Worm (Caenorhabditis elegans) whole organism, L2 larva: ENCODE results near the gene rpb-9.

Experiments used
- alr-1 ChIP-seq: fragments of 150-350 bp; optimal IDR thresholded peaks from 2 replicates; lab custom pipeline; 2014; ENCODE audit warnings: missing biosample characterization, missing genetic modification characterization
- aly-2 ChIP-seq: fragments of 150-350 bp; optimal IDR thresholded peaks from 2 replicates; lab custom pipeline; 2014; ENCODE audit warnings: missing biosample characterization, missing genetic modification characterization
- ama-1 ChIP-seq: fragments of 150-350 bp; optimal IDR thresholded peaks from 2 replicates; lab custom pipeline; 2018; ENCODE audit warnings: inconsistent platforms
- ceh-82 ChIP-seq: fragments of 150-350 bp; optimal IDR thresholded peaks from 2 replicates; lab custom pipeline; 2014; ENCODE audit warnings: missing biosample characterization, missing genetic modification characterization
- lin-39 ChIP-seq: fragments of 150-350 bp; optimal IDR thresholded peaks from 2 replicates; lab custom pipeline; 2014; ENCODE audit warnings: missing biosample characterization, missing genetic modification reagents, missing genetic modification characterization
- nhr-12 ChIP-seq: fragments of 150-350 bp; optimal IDR thresholded peaks from 2 replicates; lab custom pipeline; 2014; ENCODE audit warnings: missing biosample characterization, missing genetic modification characterization
- nhr-6 ChIP-seq: fragments of 150-350 bp; optimal IDR thresholded peaks from 2 replicates; lab custom pipeline; 2014; ENCODE audit warnings: missing biosample characterization, missing genetic modification characterization
- unc-62 ChIP-seq: fragments of 150-350 bp; optimal IDR thresholded peaks from 2 replicates; lab custom pipeline; 2014; ENCODE audit warnings: missing biosample characterization, missing genetic modification reagents, missing genetic modification characterization
- zag-1 ChIP-seq: fragments of 150-350 bp; optimal IDR thresholded peaks from 2 replicates; lab custom pipeline; 2014; ENCODE audit warnings: missing biosample characterization, missing genetic modification characterization
- ztf-4 ChIP-seq: fragments of 150-350 bp; optimal IDR thresholded peaks from 2 replicates; lab custom pipeline; 2014; ENCODE audit warnings: missing biosample characterization, missing genetic modification characterization

ce11 chrV:8013901-8014388 is 1.8 kb upstream of the rpb-9 start, which contains the start of gene Y97E10AR.6:
- TF ChIP-seq nhr-12 (tag; lab: Kevin White, UChicago), result no peak
- no peak for TF ChIP-seq ama-1
- no peak for TF ChIP-seq nhr-6
- no peak for TF ChIP-seq unc-62 (GFP tag; lab: Kevin White, UChicago)
- TF ChIP-seq ceh-82 (tag; lab: Kevin White, UChicago), result no peak
- no peak for TF ChIP-seq alr-1 (tag; lab: Kevin White, UChicago)
- TF ChIP-seq lin-39, result no peak
- TF ChIP-seq ztf-4 (tag; lab: Kevin White, UChicago), result no peak
- no peak for TF ChIP-seq zag-1 (tag; lab: Kevin White, UChicago)
- TF ChIP-seq aly-2 (tag; lab: Kevin White, UChicago), result no peak
